Worm (Caenorhabditis elegans) whole organism, L3 larva: ENCODE results near the gene clik-1.

Experiments
- ama-1 ChIP-seq: fragments of 150-350 bp; optimal IDR thresholded peaks from 2 replicates; lab custom pipeline; 2018
- fos-1 ChIP-seq: fragments of 150-350 bp; optimal IDR thresholded peaks from 2 replicates; lab custom pipeline; 2014; ENCODE audit warnings: missing biosample characterization, missing genetic modification characterization
- nhr-76 ChIP-seq: fragments of 150-350 bp; sonication (generic microtip); optimal IDR thresholded peaks from 5 replicates; lab custom pipeline; 2014; ENCODE audit warnings: missing biosample characterization, missing genetic modification characterization
- nhr-77 ChIP-seq: fragments of 150-350 bp; optimal IDR thresholded peaks from 2 replicates; lab custom pipeline; 2014; ENCODE audit warnings: missing biosample characterization, missing genetic modification characterization
- skn-1 ChIP-seq: fragments of 150-350 bp; optimal IDR thresholded peaks from 2 replicates; lab custom pipeline; 2014; ENCODE audit warnings: missing biosample characterization, missing genetic modification characterization
- zag-1 ChIP-seq: fragments of 150-350 bp; optimal IDR thresholded peaks from 2 replicates; lab custom pipeline; 2014; ENCODE audit warnings: missing biosample characterization, missing genetic modification characterization

DNA sequence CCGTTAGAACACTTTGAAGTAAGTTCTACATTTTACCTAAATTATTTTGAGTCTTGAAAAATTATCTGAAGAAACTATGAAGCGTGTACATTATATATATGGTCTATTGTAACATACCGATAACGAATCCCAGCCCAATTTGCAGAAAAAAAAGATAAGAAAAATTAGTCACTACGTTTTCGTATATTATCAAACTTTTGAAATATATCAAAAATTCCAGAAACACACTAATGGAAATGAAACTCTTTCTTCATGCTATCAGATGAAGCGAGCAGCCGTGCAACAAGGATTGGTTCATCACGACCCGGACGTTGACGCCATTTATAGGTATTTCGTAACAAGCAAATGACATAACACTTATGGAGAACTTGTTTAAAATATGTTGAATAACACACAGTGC lies 43.3 kb upstream of the clik-1 start:
- TF ChIP-seq ama-1 (no peak), nhr-76 (tag; lab: Kevin White, UChicago) (no peak), nhr-77 (tag; lab: Kevin White, UChicago) (no peak), zag-1 (tag; lab: Kevin White, UChicago) (no peak), skn-1 (tag; lab: Kevin White, UChicago) (no peak), fos-1 (tag; lab: Kevin White, UChicago) (no peak)
